Worm (Caenorhabditis elegans) whole organism, young adult: Measurements from ENCODE around the gene pha-4.

Experiments used
- C17E4.6 ChIP-seq: fragments of 200-800 bp; sonication (Bioruptor generic); IDR thresholded peaks from 2 replicates; pipeline ENCODE4 v1.3.6; 2022; ENCODE audit warnings: missing genetic modification reagents, missing genetic modification characterization, missing compliant biosample characterization
- F22D6.2 ChIP-seq: sonication (generic microtip); optimal IDR thresholded peaks from 2 replicates; lab custom pipeline; 2016; ENCODE audit warnings: mild to moderate bottlenecking, missing genetic modification characterization, missing compliant biosample characterization
- F39B2.1 ChIP-seq: fragments of 200-800 bp; sonication (Bioruptor generic); IDR thresholded peaks from 2 replicates; pipeline ENCODE4 v1.3.6; 2022; ENCODE audit warnings: missing genetic modification reagents, missing genetic modification characterization, missing compliant biosample characterization
- F52B5.7 ChIP-seq: sonication (generic microtip); optimal IDR thresholded peaks from 2 replicates; lab custom pipeline; 2016; ENCODE audit warnings: mild to moderate bottlenecking, missing genetic modification characterization, missing compliant biosample characterization
- F57C9.4 ChIP-seq: sonication (generic microtip); optimal IDR thresholded peaks from 2 replicates; lab custom pipeline; 2017; ENCODE audit warnings: mild to moderate bottlenecking, missing genetic modification characterization, missing compliant biosample characterization
- K12H6.12 ChIP-seq: fragments of 200-800 bp; sonication (Bioruptor generic); optimal IDR thresholded peaks from 2 replicates; lab custom pipeline; 2018; ENCODE audit warnings: mild to moderate bottlenecking, missing genetic modification characterization, missing compliant biosample characterization
- Y95B8A.8 ChIP-seq: fragments of 200-800 bp; sonication (Bioruptor generic); IDR thresholded peaks from 2 replicates; pipeline ENCODE4 v1.3.6; 2022; ENCODE audit warnings: missing genetic modification reagents, missing genetic modification characterization, missing compliant biosample characterization
- akir-1 ChIP-seq: fragments of 200-800 bp; sonication (Bioruptor generic); optimal IDR thresholded peaks from 2 replicates; lab custom pipeline; 2018; ENCODE audit warnings: mild to moderate bottlenecking, missing genetic modification characterization, moderate library complexity, missing compliant biosample characterization
- athp-1 ChIP-seq: sonication (generic microtip); optimal IDR thresholded peaks from 2 replicates; lab custom pipeline; 2017; ENCODE audit warnings: mild to moderate bottlenecking, missing genetic modification characterization, missing compliant biosample characterization
- attf-3 ChIP-seq: fragments of 200-800 bp; sonication (Bioruptor generic); conservative IDR thresholded peaks from 2 replicates; pipeline ENCODE4 v1.3.6; 2022; ENCODE audit warnings: missing genetic modification reagents, missing genetic modification characterization, missing compliant biosample characterization
- attf-5 ChIP-seq: fragments of 200-800 bp; sonication (Bioruptor generic); optimal IDR thresholded peaks from 2 replicates; lab custom pipeline; 2018; ENCODE audit warnings: mild to moderate bottlenecking, missing genetic modification characterization, missing compliant biosample characterization
- cebp-1 ChIP-seq, 2 experiments: fragments of 200-800 bp in 1 of 2; sonication (Bioruptor generic) in 1 of 2; sonication (generic microtip) in 1 of 2; IDR thresholded peaks in 1 of 2; optimal IDR thresholded peaks in 1 of 2; 2 replicates each; pipeline versions ENCODE4 v1.3.6 to Lab custom; 2017 to 2022; ENCODE audit warnings: missing compliant biosample characterization in 2 of 2, missing genetic modification characterization in 2 of 2, mild to moderate bottlenecking in 1 of 2, missing genetic modification reagents in 1 of 2, moderate library complexity in 1 of 2
- ceh-27 ChIP-seq: fragments of 200-800 bp; sonication (Bioruptor generic); optimal IDR thresholded peaks from 2 replicates; lab custom pipeline; 2018; ENCODE audit warnings: mild to moderate bottlenecking, missing genetic modification characterization, moderate library complexity, missing compliant biosample characterization
- ceh-40 ChIP-seq: fragments of 200-800 bp; sonication (Bioruptor generic); IDR thresholded peaks from 2 replicates; pipeline ENCODE4 v1.3.6; 2022; ENCODE audit warnings: missing genetic modification characterization, missing compliant biosample characterization
- ceh-91 ChIP-seq: fragments of 200-800 bp; sonication (Bioruptor generic); IDR thresholded peaks from 2 replicates; pipeline ENCODE4 v1.3.6; 2022; ENCODE audit warnings: missing genetic modification reagents, missing genetic modification characterization, missing compliant biosample characterization
- dpff-1 ChIP-seq: sonication (generic microtip); optimal IDR thresholded peaks from 2 replicates; lab custom pipeline; 2017; ENCODE audit warnings: mild to moderate bottlenecking, missing genetic modification characterization, missing compliant biosample characterization
- egrh-3 ChIP-seq: fragments of 200-800 bp; sonication (Bioruptor generic); IDR thresholded peaks from 2 replicates; pipeline ENCODE4 v1.3.6; 2022; ENCODE audit warnings: missing genetic modification reagents, missing genetic modification characterization, missing compliant biosample characterization
- ekl-4 ChIP-seq: fragments of 200-800 bp; sonication (Bioruptor generic); IDR thresholded peaks from 2 replicates; pipeline ENCODE4 v1.3.6; 2022; ENCODE audit warnings: missing genetic modification reagents, missing genetic modification characterization, missing compliant biosample characterization
- ets-4 ChIP-seq: fragments of 200-800 bp; sonication (Bioruptor generic); optimal IDR thresholded peaks from 2 replicates; lab custom pipeline; 2018; ENCODE audit warnings: mild to moderate bottlenecking, missing genetic modification characterization, missing compliant biosample characterization
- fkh-3 ChIP-seq: sonication (generic microtip); optimal IDR thresholded peaks from 2 replicates; lab custom pipeline; 2016; ENCODE audit warnings: mild to moderate bottlenecking, missing genetic modification characterization, missing compliant biosample characterization
- hmg-1.2 ChIP-seq: fragments of 200-800 bp; sonication (Bioruptor generic); IDR thresholded peaks from 2 replicates; pipeline ENCODE4 v1.3.6; 2022; ENCODE audit warnings: missing genetic modification reagents, missing genetic modification characterization, missing compliant biosample characterization
- hrde-1 ChIP-seq: sonication (generic microtip); optimal IDR thresholded peaks from 2 replicates; lab custom pipeline; 2016; ENCODE audit warnings: missing genetic modification characterization, mild to moderate bottlenecking, missing compliant biosample characterization, moderate library complexity, missing genotype, missing genetic modification reagents, borderline replicate concordance
- lin-26 ChIP-seq: fragments of 200-800 bp; sonication (Bioruptor generic); IDR thresholded peaks from 2 replicates; pipeline ENCODE4 v1.3.6; 2022; ENCODE audit warnings: missing genetic modification reagents, missing genetic modification characterization, missing compliant biosample characterization
- lin-35 ChIP-seq, 3 experiments: fragments of 150-350 bp in 2 of 3; sonication (generic microtip) in 1 of 3; optimal IDR thresholded peaks; 2 replicates each; lab custom pipeline; 2014 to 2018; ENCODE audit warnings: missing biosample characterization in 3 of 3, missing genetic modification characterization in 3 of 3, missing genetic modification reagents in 3 of 3
- lin-40 ChIP-seq: sonication (generic microtip); optimal IDR thresholded peaks from 2 replicates; lab custom pipeline; 2016; ENCODE audit warnings: missing genetic modification characterization, mild to moderate bottlenecking, missing compliant biosample characterization, missing genotype, missing genetic modification reagents
- lin-54 ChIP-seq: fragments of 200-800 bp; sonication (Bioruptor generic); optimal IDR thresholded peaks from 2 replicates; lab custom pipeline; 2018; ENCODE audit warnings: mild to moderate bottlenecking, missing genetic modification characterization, missing compliant biosample characterization
- lsl-1 ChIP-seq: fragments of 200-800 bp; sonication (Bioruptor generic); optimal IDR thresholded peaks from 2 replicates; lab custom pipeline; 2018; ENCODE audit warnings: mild to moderate bottlenecking, missing genetic modification characterization, moderate library complexity, missing compliant biosample characterization
- madf-10 ChIP-seq: sonication (generic microtip); optimal IDR thresholded peaks from 2 replicates; lab custom pipeline; 2016; ENCODE audit warnings: mild to moderate bottlenecking, missing genetic modification characterization, missing compliant biosample characterization
- nfya-1 ChIP-seq: sonication (generic microtip); optimal IDR thresholded peaks from 2 replicates; lab custom pipeline; 2017; ENCODE audit warnings: antibody characterized with exemption, missing compliant biosample characterization, missing genetic modification characterization, borderline replicate concordance; ENCODE audit not compliant: insufficient read depth
- nhr-120 ChIP-seq: fragments of 200-800 bp; sonication (Bioruptor generic); IDR thresholded peaks from 2 replicates; pipeline ENCODE4 v1.3.6; 2022; ENCODE audit warnings: missing genetic modification characterization, missing compliant biosample characterization
- sea-2 ChIP-seq: fragments of 200-800 bp; sonication (Bioruptor generic); IDR thresholded peaks from 2 replicates; pipeline ENCODE4 v1.3.6; 2022; ENCODE audit warnings: missing genetic modification characterization, missing compliant biosample characterization
- snpc-3.4 ChIP-seq: sonication (generic microtip); optimal IDR thresholded peaks from 2 replicates; lab custom pipeline; 2017; ENCODE audit warnings: missing genetic modification characterization, mild to moderate bottlenecking, missing compliant biosample characterization, antibody characterized with exemption, moderate library complexity, missing genotype, missing genetic modification reagents
- snpc-4 ChIP-seq, 5 experiments: fragments of 150-350 bp in 1 of 5; sonication (generic microtip) in 4 of 5; optimal IDR thresholded peaks; 2 replicates each; lab custom pipeline; 2014 to 2018; ENCODE audit warnings: missing genetic modification characterization in 5 of 5, missing biosample characterization in 3 of 5, antibody characterized with exemption in 2 of 5, mild to moderate bottlenecking in 2 of 5, missing compliant biosample characterization in 2 of 5, missing genotype in 2 of 5, moderate library complexity in 2 of 5, missing genetic modification reagents in 1 of 5
- somi-1 ChIP-seq: fragments of 200-800 bp; sonication (Bioruptor generic); optimal IDR thresholded peaks from 2 replicates; lab custom pipeline; 2018; ENCODE audit warnings: mild to moderate bottlenecking, missing genetic modification characterization, missing compliant biosample characterization
- tlf-1 ChIP-seq: fragments of 200-800 bp; sonication (Bioruptor generic); optimal IDR thresholded peaks from 2 replicates; lab custom pipeline; 2018; ENCODE audit warnings: mild to moderate bottlenecking, missing genetic modification characterization, missing compliant biosample characterization
- zfh-2 ChIP-seq: fragments of 200-800 bp; sonication (Bioruptor generic); conservative IDR thresholded peaks from 2 replicates; pipeline ENCODE4 v1.3.6; 2022; ENCODE audit warnings: missing genetic modification reagents, missing genetic modification characterization, missing compliant biosample characterization
- ztf-18 ChIP-seq: sonication (generic microtip); optimal IDR thresholded peaks from 2 replicates; lab custom pipeline; 2016; ENCODE audit warnings: missing genotype, mild to moderate bottlenecking, missing genetic modification characterization, missing compliant biosample characterization
- ztf-26 ChIP-seq: sonication (generic microtip); optimal IDR thresholded peaks from 2 replicates; lab custom pipeline; 2017; ENCODE audit warnings: missing genetic modification characterization, missing compliant biosample characterization
- ztf-28 ChIP-seq: fragments of 200-800 bp; sonication (Bioruptor generic); IDR thresholded peaks from 2 replicates; pipeline ENCODE4 v1.3.6; 2022; ENCODE audit warnings: missing genetic modification reagents, missing genetic modification characterization, missing compliant biosample characterization
- ztf-6 ChIP-seq: fragments of 200-800 bp; sonication (Bioruptor generic); IDR thresholded peaks from 2 replicates; pipeline ENCODE4 v1.3.6; 2022; ENCODE audit warnings: missing genetic modification reagents, missing genetic modification characterization, missing compliant biosample characterization

The pha-4 gene

DNA sequence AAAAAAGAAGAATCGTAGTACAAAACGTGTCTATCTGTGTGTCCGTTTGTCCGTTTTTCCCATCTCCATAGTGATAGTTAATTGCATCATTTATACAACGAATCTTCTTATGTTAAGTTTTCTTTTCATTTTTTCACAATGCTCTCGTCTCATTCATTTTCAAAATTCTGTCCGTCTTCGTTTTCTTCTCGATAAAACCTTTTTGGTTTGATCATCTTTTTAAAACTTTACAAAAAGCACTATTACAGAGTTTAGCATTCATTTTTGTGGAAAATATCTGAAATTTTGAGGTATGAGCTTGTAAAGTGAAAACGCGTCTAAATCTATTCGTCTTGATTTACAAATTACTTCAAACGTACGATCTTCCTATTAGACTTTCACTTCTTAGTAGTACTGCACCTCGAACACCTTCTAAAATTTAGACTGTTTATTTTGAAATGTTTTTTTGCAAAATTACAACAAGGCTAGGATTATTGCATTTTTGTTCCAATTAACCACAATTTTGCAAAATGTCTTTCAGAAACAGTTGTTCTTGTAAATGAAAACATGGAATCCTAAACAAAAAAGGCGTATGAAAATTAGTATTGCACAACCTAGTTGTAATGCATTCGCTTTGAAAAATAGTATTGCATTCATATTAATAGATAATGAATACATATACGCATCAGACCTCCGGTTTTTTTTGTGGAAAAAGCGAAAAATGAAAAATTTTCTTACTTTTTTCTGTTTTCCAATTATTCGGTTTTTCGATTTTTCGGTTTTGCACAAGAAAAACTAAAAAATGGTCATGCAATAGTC lies 32.4 kb downstream of the pha-4 start (continued):
- no peak for TF ChIP-seq fkh-3 (tag; lab: Kevin White, UChicago)
- TF ChIP-seq akir-1 (GFP tag; lab: Kevin White, UChicago) = peak; percentile 28
- no peak for TF ChIP-seq ztf-28
- peak; percentile 10 for TF ChIP-seq tlf-1 (GFP tag; lab: Kevin White, UChicago)
- TF ChIP-seq ztf-6 (GFP tag; lab: Robert Waterston, UW) = no peak
- no peak for TF ChIP-seq F39B2.1
- TF ChIP-seq ztf-18 (tag; lab: Kevin White, UChicago) = no peak
- TF ChIP-seq dpff-1 (tag; lab: Kevin White, UChicago) = peak; percentile 15
- TF ChIP-seq snpc-3.4 (tag; lab: Kevin White, UChicago) = peak; percentile 11
- TF ChIP-seq nhr-120 (GFP tag; lab: Robert Waterston, UW) = no peak
- no peak for TF ChIP-seq egrh-3
- TF ChIP-seq athp-1 (tag; lab: Kevin White, UChicago) = no peak
- TF ChIP-seq ceh-27 = no peak
- no peak for TF ChIP-seq ceh-40
- TF ChIP-seq, all 124 proteins: peak for 14

DNA sequence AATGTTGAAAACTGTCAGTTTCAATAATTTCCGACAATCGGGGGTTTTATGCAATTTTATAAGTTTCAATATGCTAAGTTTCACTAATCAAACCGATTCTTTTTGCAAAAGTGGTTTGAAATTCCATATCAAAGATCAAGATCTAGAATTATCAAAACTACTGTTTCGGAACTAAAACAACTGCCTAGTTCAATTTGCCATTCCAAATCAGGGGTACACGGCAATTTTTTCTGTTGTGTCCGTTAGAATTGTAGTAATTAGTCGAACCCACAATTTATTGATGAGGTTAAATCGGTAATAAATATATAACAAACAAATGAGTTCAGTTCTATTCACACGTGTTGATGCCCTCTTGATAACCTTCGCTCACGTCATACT lies 33.0 kb downstream of the pha-4 start:
- no peak for TF ChIP-seq hrde-1 (tag; lab: Kevin White, UChicago)
- no peak for TF ChIP-seq C17E4.6 (GFP tag; lab: Robert Waterston, UW)
- no peak for TF ChIP-seq F57C9.4
- TF ChIP-seq ceh-27 = no peak
- TF ChIP-seq Y95B8A.8 (GFP tag; lab: Robert Waterston, UW) = no peak
- no peak for TF ChIP-seq ztf-26
- TF ChIP-seq sea-2 (GFP tag; lab: Robert Waterston, UW) = no peak
- TF ChIP-seq F52B5.7 (tag; lab: Kevin White, UChicago) = no peak
- no peak for TF ChIP-seq lin-35 (GFP tag; optimal IDR thresholded peaks at IDR 0.05; lab: Kevin White, UChicago)
- no peak for TF ChIP-seq ekl-4 (GFP tag; lab: Robert Waterston, UW)
- no peak for TF ChIP-seq attf-5 (GFP tag; lab: Kevin White, UChicago)
- TF ChIP-seq F39B2.1 = no peak
- TF ChIP-seq ceh-91 = no peak
- no peak for TF ChIP-seq nfya-1 (tag; lab: Kevin White, UChicago)
- no peak for TF ChIP-seq lin-54 (GFP tag; lab: Kevin White, UChicago)
- no peak for TF ChIP-seq F22D6.2
- TF ChIP-seq lin-26 = no peak
- no peak for TF ChIP-seq attf-3 (GFP tag; lab: Robert Waterston, UW)
- TF ChIP-seq ceh-40 = no peak
- TF ChIP-seq ztf-28 = no peak
- TF ChIP-seq, all 124 proteins: peak for 0

DNA sequence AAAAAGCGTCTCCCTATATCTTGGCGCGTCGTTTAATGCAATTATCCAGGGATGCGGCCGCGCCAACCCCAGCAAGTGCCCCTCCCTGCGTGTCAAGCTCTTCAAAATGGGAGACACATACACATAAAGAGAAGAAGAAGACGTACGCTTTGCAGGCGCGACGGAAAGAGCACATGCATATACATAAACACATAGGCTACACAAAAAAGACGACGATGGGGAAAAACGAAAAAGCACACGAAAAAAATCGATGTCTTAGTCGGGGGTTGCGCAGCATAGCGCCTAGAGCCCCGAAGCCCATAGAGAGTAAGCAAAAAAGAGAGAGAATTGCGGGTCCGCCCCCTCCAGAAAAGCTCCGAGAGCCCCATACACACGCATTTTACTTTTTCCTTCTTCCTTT lies 36.3 kb downstream of the pha-4 start, which contains the start of gene tpan-1:
tpan-1 (plus strand) TSS at position 398 of the 400 bp plus-strand sequence.
- TF ChIP-seq ekl-4 (GFP tag; lab: Robert Waterston, UW) = 0 out of 2 replicates have a peak, but pooled peaks have one; percentile 22
- TF ChIP-seq snpc-4 (GFP tag; optimal IDR thresholded peaks at IDR 0.05; lab: Kevin White, UChicago) = no peak
- TF ChIP-seq snpc-4 (tag; optimal IDR thresholded peaks at IDR 0.05; lab: Kevin White, UChicago) = peak in 1 of 4 experiments; percentile 36
- TF ChIP-seq zfh-2 (GFP tag; lab: Robert Waterston, UW) = peak; percentile 65; the same call in 1 of the 2 replicates
- TF ChIP-seq somi-1 (GFP tag; lab: Kevin White, UChicago) = no peak
- no peak for TF ChIP-seq ets-4 (GFP tag; lab: Kevin White, UChicago)
- peak; percentile 14; the same call in 1 of the 2 replicates for TF ChIP-seq hmg-1.2 (GFP tag; lab: Robert Waterston, UW)
- peak; percentile 15 for TF ChIP-seq ceh-27
- no peak for TF ChIP-seq nfya-1 (tag; lab: Kevin White, UChicago)
- TF ChIP-seq lin-40 (tag; lab: Kevin White, UChicago) = peak; percentile 34
- peak; percentile 53 for TF ChIP-seq K12H6.12 (tag; lab: Kevin White, UChicago)
- no peak for TF ChIP-seq cebp-1 (GFP tag; IDR thresholded peaks at IDR 0.05; lab: Robert Waterston, UW)
- peak; percentile 46 for TF ChIP-seq cebp-1 (tag; optimal IDR thresholded peaks at IDR 0.05; lab: Kevin White, UChicago)
- TF ChIP-seq madf-10 (tag; lab: Kevin White, UChicago) = peak; percentile 90
- no peak for TF ChIP-seq lsl-1 (GFP tag; lab: Kevin White, UChicago)
